Worm (Caenorhabditis elegans) whole organism, L2 larva: ENCODE data around the gene F53C3.3.
A peak's percentile ranks its signal among the peaks of the same experiment; 100 is the strongest.

Source experiments
- C34F6.9 ChIP-seq: fragments of 150-350 bp; optimal IDR thresholded peaks from 2 replicates; lab custom pipeline; 2014; ENCODE audit warnings: missing biosample characterization, missing genetic modification characterization
- F13H6.1 ChIP-seq: sonication (generic microtip); optimal IDR thresholded peaks from 2 replicates; lab custom pipeline; 2016; ENCODE audit warnings: missing genetic modification characterization, missing compliant biosample characterization
- R02D3.7 ChIP-seq: fragments of 150-350 bp; optimal IDR thresholded peaks from 2 replicates; lab custom pipeline; 2014; ENCODE audit warnings: missing biosample characterization, missing genetic modification characterization
- Y55F3AM.14 ChIP-seq: fragments of 200-800 bp; sonication (Bioruptor generic); optimal IDR thresholded peaks from 2 replicates; lab custom pipeline; 2018; ENCODE audit warnings: mild to moderate bottlenecking, missing genetic modification characterization, missing compliant biosample characterization
- ZK546.5 ChIP-seq: sonication (generic microtip); optimal IDR thresholded peaks from 2 replicates; lab custom pipeline; 2017; ENCODE audit warnings: missing biosample characterization, missing genetic modification characterization
- aly-2 ChIP-seq: fragments of 150-350 bp; optimal IDR thresholded peaks from 2 replicates; lab custom pipeline; 2014; ENCODE audit warnings: missing biosample characterization, missing genetic modification characterization
- ama-1 ChIP-seq: fragments of 150-350 bp; optimal IDR thresholded peaks from 2 replicates; lab custom pipeline; 2018; ENCODE audit warnings: inconsistent platforms
- blmp-1 ChIP-seq: sonication (generic microtip); optimal IDR thresholded peaks from 2 replicates; lab custom pipeline; 2017; ENCODE audit warnings: missing genetic modification characterization, mild to moderate bottlenecking, missing compliant biosample characterization, antibody characterized with exemption, moderate library complexity; ENCODE audit not compliant: insufficient read depth
- ceh-16 ChIP-seq: fragments of 150-350 bp; optimal IDR thresholded peaks from 2 replicates; lab custom pipeline; 2014; ENCODE audit warnings: missing biosample characterization, missing genetic modification characterization
- crh-2 ChIP-seq: sonication (generic microtip); optimal IDR thresholded peaks from 2 replicates; lab custom pipeline; 2017; ENCODE audit warnings: missing biosample characterization, missing genetic modification characterization
- egl-27 ChIP-seq: sonication (generic microtip); optimal IDR thresholded peaks from 3 replicates; lab custom pipeline; 2017; ENCODE audit warnings: missing biosample characterization, missing genetic modification reagents, missing genetic modification characterization
- elt-1 ChIP-seq: fragments of 150-350 bp; optimal IDR thresholded peaks from 2 replicates; lab custom pipeline; 2014; ENCODE audit warnings: missing biosample characterization, missing genetic modification characterization
- elt-3 ChIP-seq: sonication (generic microtip); optimal IDR thresholded peaks from 2 replicates; lab custom pipeline; 2017; ENCODE audit warnings: missing biosample characterization, missing genetic modification characterization
- fos-1 ChIP-seq: fragments of 150-350 bp; optimal IDR thresholded peaks from 2 replicates; lab custom pipeline; 2014; ENCODE audit warnings: missing biosample characterization, missing genetic modification characterization
- lin-13 ChIP-seq: fragments of 150-350 bp; optimal IDR thresholded peaks from 2 replicates; lab custom pipeline; 2014; ENCODE audit warnings: missing biosample characterization, missing genetic modification reagents, missing genetic modification characterization
- lsy-2 ChIP-seq, 2 experiments: fragments of 150-350 bp in 1 of 2; sonication (generic microtip) in 1 of 2; optimal IDR thresholded peaks; 2 replicates each; lab custom pipeline; 2014 to 2017; ENCODE audit warnings: missing biosample characterization in 2 of 2, missing genetic modification characterization in 2 of 2
- mab-5 ChIP-seq: fragments of 150-350 bp; optimal IDR thresholded peaks from 2 replicates; lab custom pipeline; 2014; ENCODE audit warnings: missing biosample characterization, missing genetic modification characterization
- mdl-1 ChIP-seq, 2 experiments: fragments of 150-350 bp in 1 of 2; sonication (generic microtip) in 1 of 2; optimal IDR thresholded peaks; 2 replicates each; lab custom pipeline; 2017; ENCODE audit warnings: missing biosample characterization in 2 of 2, missing genetic modification characterization in 2 of 2
- nhr-11 ChIP-seq: fragments of 150-350 bp; optimal IDR thresholded peaks from 2 replicates; lab custom pipeline; 2014; ENCODE audit warnings: missing biosample characterization, missing genetic modification characterization
- nhr-12 ChIP-seq: fragments of 150-350 bp; optimal IDR thresholded peaks from 2 replicates; lab custom pipeline; 2014; ENCODE audit warnings: missing biosample characterization, missing genetic modification characterization
- nhr-129 ChIP-seq: fragments of 150-350 bp; optimal IDR thresholded peaks from 2 replicates; lab custom pipeline; 2014; ENCODE audit warnings: missing biosample characterization, missing genetic modification characterization
- nhr-21 ChIP-seq: fragments of 150-350 bp; optimal IDR thresholded peaks from 2 replicates; lab custom pipeline; 2014; ENCODE audit warnings: missing biosample characterization, missing genetic modification characterization
- nhr-23 ChIP-seq: fragments of 150-350 bp; optimal IDR thresholded peaks from 2 replicates; lab custom pipeline; 2014; ENCODE audit warnings: missing biosample characterization, missing genetic modification reagents, missing genetic modification characterization
- nhr-25 ChIP-seq: fragments of 150-350 bp; sonication (generic microtip); optimal IDR thresholded peaks from 3 replicates; lab custom pipeline; 2014; ENCODE audit warnings: missing biosample characterization, missing genetic modification characterization
- nhr-6 ChIP-seq: fragments of 150-350 bp; optimal IDR thresholded peaks from 2 replicates; lab custom pipeline; 2014; ENCODE audit warnings: missing biosample characterization, missing genetic modification characterization
- nhr-77 ChIP-seq: fragments of 150-350 bp; optimal IDR thresholded peaks from 2 replicates; lab custom pipeline; 2014; ENCODE audit warnings: missing biosample characterization, missing genetic modification characterization
- peb-1 ChIP-seq: fragments of 150-350 bp; optimal IDR thresholded peaks from 2 replicates; lab custom pipeline; 2014; ENCODE audit warnings: missing biosample characterization, missing genetic modification characterization
- sem-4 ChIP-seq: fragments of 150-350 bp; optimal IDR thresholded peaks from 2 replicates; lab custom pipeline; 2014; ENCODE audit warnings: missing biosample characterization, missing genetic modification reagents, missing genetic modification characterization
- skn-1 ChIP-seq: sonication (generic microtip); optimal IDR thresholded peaks from 2 replicates; lab custom pipeline; 2017; ENCODE audit warnings: missing biosample characterization, missing genetic modification characterization
- sma-3 ChIP-seq: sonication (generic microtip); optimal IDR thresholded peaks from 2 replicates; lab custom pipeline; 2016; ENCODE audit warnings: missing genetic modification reagents, missing genetic modification characterization, missing compliant biosample characterization
- sma-9 ChIP-seq, 2 experiments: fragments of 150-350 bp in 1 of 2; sonication (generic microtip) in 1 of 2; optimal IDR thresholded peaks; 2 replicates each; lab custom pipeline; 2014 to 2016; ENCODE audit warnings: missing genetic modification characterization in 2 of 2, mild to moderate bottlenecking in 1 of 2, missing biosample characterization in 1 of 2, missing compliant biosample characterization in 1 of 2, missing genetic modification reagents in 1 of 2, moderate library complexity in 1 of 2
- unc-39 ChIP-seq: fragments of 150-350 bp; optimal IDR thresholded peaks from 2 replicates; lab custom pipeline; 2014; ENCODE audit warnings: missing biosample characterization, missing genetic modification characterization
- unc-55 ChIP-seq: fragments of 150-350 bp; sonication (generic microtip); optimal IDR thresholded peaks from 3 replicates; lab custom pipeline; 2014; ENCODE audit warnings: missing biosample characterization, missing genetic modification reagents, missing genetic modification characterization
- unc-62 ChIP-seq: fragments of 150-350 bp; optimal IDR thresholded peaks from 2 replicates; lab custom pipeline; 2014; ENCODE audit warnings: missing biosample characterization, missing genetic modification reagents, missing genetic modification characterization
- zag-1 ChIP-seq: fragments of 150-350 bp; optimal IDR thresholded peaks from 2 replicates; lab custom pipeline; 2014; ENCODE audit warnings: missing biosample characterization, missing genetic modification characterization
- ztf-1 ChIP-seq: fragments of 200-800 bp; sonication (Bioruptor generic); conservative IDR thresholded peaks from 2 replicates; pipeline ENCODE4 v1.3.6; 2022; ENCODE audit warnings: missing genetic modification characterization, missing compliant biosample characterization
- ztf-4 ChIP-seq: fragments of 150-350 bp; optimal IDR thresholded peaks from 2 replicates; lab custom pipeline; 2014; ENCODE audit warnings: missing biosample characterization, missing genetic modification characterization

Gene F53C3.3

ce11 chrII:3896920-3897319 is 5.7 kb upstream of the F53C3.3 start (continued):
- TF ChIP-seq sma-9 (GFP tag; optimal IDR thresholded peaks at IDR 0.05; lab: Kevin White, UChicago) (peak; percentile 85), sma-9 (tag; optimal IDR thresholded peaks at IDR 0.05; lab: Kevin White, UChicago) (no peak), unc-62 (no peak), Y55F3AM.14 (GFP tag; lab: Kevin White, UChicago) (no peak), skn-1 (tag; lab: Kevin White, UChicago) (no peak), aly-2 (tag; lab: Kevin White, UChicago) (no peak), peb-1 (tag; lab: Kevin White, UChicago) (no peak), R02D3.7 (tag; lab: Kevin White, UChicago) (no peak), ama-1 (no peak), ztf-1 (GFP tag; lab: Robert Waterston, UW) (no peak), crh-2 (tag; lab: Kevin White, UChicago) (peak; percentile 78), sma-3 (GFP tag; lab: Kevin White, UChicago) (peak; percentile 14), ztf-4 (no peak), ZK546.5 (tag; lab: Kevin White, UChicago) (no peak), ceh-16 (tag; lab: Kevin White, UChicago) (no peak), F13H6.1 (tag; lab: Kevin White, UChicago) (peak; percentile 73), mdl-1 (tag; optimal IDR thresholded peaks at IDR 0.05; lab: Kevin White, UChicago) (no peak), elt-3 (tag; lab: Kevin White, UChicago) (no peak), nhr-77 (tag; lab: Kevin White, UChicago) (no peak), mab-5 (no peak), lsy-2 (tag; optimal IDR thresholded peaks at IDR 0.05; lab: Kevin White, UChicago) (peak in 1 of 2 experiments; percentile 57), blmp-1 (tag; lab: Kevin White, UChicago) (no peak), unc-55 (peak; percentile 50), nhr-23 (tag; lab: Kevin White, UChicago) (no peak), fos-1 (no peak), unc-39 (tag; lab: Kevin White, UChicago) (no peak), nhr-129 (tag; lab: Kevin White, UChicago) (peak; percentile 27), nhr-12 (tag; lab: Kevin White, UChicago) (no peak), nhr-11 (tag; lab: Kevin White, UChicago) (no peak)

DNA sequence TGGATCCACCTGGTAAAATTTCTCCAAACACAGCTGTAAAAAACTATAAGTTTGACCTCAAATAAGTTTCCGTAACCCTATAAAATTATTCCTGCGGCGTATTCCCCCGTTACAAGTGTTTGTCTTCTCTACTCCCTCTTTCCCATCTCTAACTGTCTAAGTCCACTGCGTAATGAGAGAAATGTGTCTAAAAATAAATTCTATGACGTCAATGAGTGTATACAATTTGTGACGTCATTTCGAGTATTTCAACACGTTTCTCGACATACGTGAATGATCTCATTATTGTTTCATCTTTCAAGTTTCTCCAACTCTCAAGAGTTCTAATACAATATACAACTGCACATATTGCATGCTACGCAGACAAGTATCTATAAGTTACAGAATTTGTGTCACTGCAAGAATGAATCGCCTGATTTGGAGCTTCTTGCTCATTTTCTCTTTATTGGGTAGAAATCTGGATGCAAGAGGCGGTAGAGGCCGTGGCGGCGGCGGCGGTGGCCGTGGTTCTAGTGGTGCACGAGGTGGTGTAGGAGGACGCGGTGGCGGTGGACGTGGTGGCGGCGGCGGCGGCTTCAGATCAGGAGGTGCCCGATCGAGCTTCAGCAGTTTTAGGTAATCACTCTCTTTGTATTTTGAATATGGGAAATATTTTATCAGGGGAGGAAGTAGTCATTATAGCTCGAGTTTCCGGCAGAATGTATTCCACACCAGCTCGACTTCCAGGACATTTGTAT is 4.7 kb upstream of the F53C3.3 start, which contains the start of gene F53C3.6:
TSS of gene F53C3.6 (plus strand) at position 385 of the 737 bp plus-strand sequence.
- TF ChIP-seq elt-3 (tag; lab: Kevin White, UChicago) (no peak), F13H6.1 (tag; lab: Kevin White, UChicago) (peak; percentile 81), sma-3 (GFP tag; lab: Kevin White, UChicago) (peak; percentile 13), unc-55 (peak; percentile 92), blmp-1 (tag; lab: Kevin White, UChicago) (no peak), mdl-1 (tag; optimal IDR thresholded peaks at IDR 0.05; lab: Kevin White, UChicago) (peak in 1 of 2 experiments; percentile 36), nhr-25 (tag; lab: Kevin White, UChicago) (no peak), lsy-2 (tag; optimal IDR thresholded peaks at IDR 0.05; lab: Kevin White, UChicago) (peak; percentile 11 to 78), nhr-6 (peak; percentile 33), lin-13 (GFP tag; lab: Kevin White, UChicago) (peak; percentile 69), ztf-1 (GFP tag; lab: Robert Waterston, UW) (no peak), egl-27 (peak; percentile 64), skn-1 (tag; lab: Kevin White, UChicago) (no peak), crh-2 (tag; lab: Kevin White, UChicago) (peak; percentile 91), fos-1 (peak; percentile 27), Y55F3AM.14 (GFP tag; lab: Kevin White, UChicago) (no peak), nhr-21 (peak; percentile 22), sem-4 (tag; lab: Kevin White, UChicago) (peak; percentile 65), sma-9 (GFP tag; optimal IDR thresholded peaks at IDR 0.05; lab: Kevin White, UChicago) (peak; percentile 98), sma-9 (tag; optimal IDR thresholded peaks at IDR 0.05; lab: Kevin White, UChicago) (no peak), nhr-23 (tag; lab: Kevin White, UChicago) (no peak), elt-1 (tag; lab: Kevin White, UChicago) (no peak), C34F6.9 (tag; lab: Kevin White, UChicago) (peak; percentile 91), nhr-129 (tag; lab: Kevin White, UChicago) (peak; percentile 69), zag-1 (tag; lab: Kevin White, UChicago) (peak; percentile 65), peb-1 (tag; lab: Kevin White, UChicago) (no peak), ztf-4 (peak; percentile 23)
